Fruit fly (Drosophila melanogaster) whole organism, embryonic: ENCODE results near the gene CG34179.
A peak's percentile ranks its signal among the peaks of the same experiment; 100 is the strongest.

ENCODE experiments used
- Abd-B ChIP-seq: fragments of 200-800 bp; sonication (Bioruptor generic); optimal IDR thresholded peaks from 2 replicates; lab custom pipeline; 2018; ENCODE audit warnings: missing biosample characterization, mild to moderate bottlenecking, missing genetic modification characterization, moderate library complexity
- CG11560 ChIP-seq: fragments of 200-800 bp; sonication (Bioruptor generic); IDR thresholded peaks from 3 replicates; pipeline ENCODE4 v1.3.6; 2022; ENCODE audit warnings: missing biosample characterization, missing genetic modification characterization
- CG12659 ChIP-seq: fragments of 200-800 bp; sonication (Bioruptor generic); optimal IDR thresholded peaks from 3 replicates; lab custom pipeline; 2017; ENCODE audit warnings: mild to moderate bottlenecking, missing biosample characterization, missing genetic modification reagents, missing genetic modification characterization
- CG14667 ChIP-seq: fragments of 200-800 bp; sonication (Bioruptor generic); IDR thresholded peaks from 2 replicates; pipeline ENCODE4 v1.3.6; 2022; ENCODE audit warnings: missing biosample characterization, missing genetic modification characterization
- CG15601 ChIP-seq: fragments of 200-800 bp; sonication (Bioruptor generic); optimal IDR thresholded peaks from 3 replicates; lab custom pipeline; 2019; ENCODE audit warnings: missing biosample characterization, mild to moderate bottlenecking, missing genetic modification characterization, moderate library complexity
- CG16779 ChIP-seq: fragments of 200-800 bp; sonication (Bioruptor generic); IDR thresholded peaks from 2 replicates; pipeline ENCODE4 v1.3.6; 2022; ENCODE audit warnings: missing biosample characterization, missing genetic modification characterization
- CG17385 ChIP-seq: fragments of 200-800 bp; sonication (Bioruptor generic); optimal IDR thresholded peaks from 3 replicates; lab custom pipeline; 2018; ENCODE audit warnings: missing biosample characterization, mild to moderate bottlenecking, missing genetic modification characterization
- CG17802 ChIP-seq: fragments of 200-800 bp; sonication (Bioruptor generic); optimal IDR thresholded peaks from 2 replicates; lab custom pipeline; 2018; ENCODE audit warnings: missing biosample characterization, mild to moderate bottlenecking, missing genetic modification characterization, moderate library complexity
- CG17912 ChIP-seq: fragments of 200-800 bp; sonication (Bioruptor generic); optimal IDR thresholded peaks from 2 replicates; lab custom pipeline; 2018; ENCODE audit warnings: missing biosample characterization, mild to moderate bottlenecking, missing genetic modification characterization
- CG18262 ChIP-seq: fragments of 200-800 bp; optimal IDR thresholded peaks from 3 replicates; lab custom pipeline; 2019; ENCODE audit warnings: missing biosample characterization, mild to moderate bottlenecking, missing genetic modification characterization, moderate library complexity
- CG18599 ChIP-seq: fragments of 200-800 bp; sonication (Bioruptor generic); optimal IDR thresholded peaks from 3 replicates; lab custom pipeline; 2017; ENCODE audit warnings: missing biosample characterization, missing genetic modification characterization, mild to moderate bottlenecking, moderate library complexity, missing genetic modification reagents
- CG2129 ChIP-seq: fragments of 200-800 bp; sonication (Bioruptor generic); IDR thresholded peaks from 2 replicates; pipeline ENCODE4 v1.3.6; 2022; ENCODE audit warnings: missing biosample characterization, missing genetic modification characterization; ENCODE audit not compliant: partially characterized antibody
- CG3281 ChIP-seq: fragments of 200-800 bp; sonication (Bioruptor generic); optimal IDR thresholded peaks from 3 replicates; lab custom pipeline; 2017; ENCODE audit warnings: missing biosample characterization, mild to moderate bottlenecking, missing genetic modification characterization
- CG4707 ChIP-seq: fragments of 200-800 bp; sonication (Bioruptor generic); optimal IDR thresholded peaks from 2 replicates; lab custom pipeline; 2018; ENCODE audit warnings: missing biosample characterization, mild to moderate bottlenecking, missing genetic modification characterization, moderate library complexity
- CG5180 ChIP-seq: fragments of 200-800 bp; sonication (Bioruptor generic); optimal IDR thresholded peaks from 3 replicates; lab custom pipeline; 2017; ENCODE audit warnings: missing biosample characterization, missing genetic modification characterization, mild to moderate bottlenecking, moderate library complexity, missing genetic modification reagents
- CG7357 ChIP-seq: fragments of 200-800 bp; sonication (Bioruptor generic); IDR thresholded peaks from 3 replicates; pipeline ENCODE4 v1.3.6; 2022; ENCODE audit warnings: missing biosample characterization, missing genetic modification characterization
- CG7786 ChIP-seq: fragments of 200-800 bp; sonication (Bioruptor generic); optimal IDR thresholded peaks from 2 replicates; lab custom pipeline; 2016; ENCODE audit warnings: missing biosample characterization, missing genetic modification characterization
- CG7928 ChIP-seq: fragments of 200-800 bp; sonication (Bioruptor generic); optimal IDR thresholded peaks from 2 replicates; lab custom pipeline; 2017; ENCODE audit warnings: missing biosample characterization, mild to moderate bottlenecking, missing genetic modification characterization
- CG7963 ChIP-seq: fragments of 200-800 bp; sonication (Bioruptor generic); IDR thresholded peaks from 3 replicates; pipeline ENCODE4 v1.3.6; 2022; ENCODE audit warnings: missing biosample characterization, missing genetic modification characterization; ENCODE audit not compliant: partially characterized antibody
- CG9876 ChIP-seq: fragments of 200-800 bp; sonication (Bioruptor generic); optimal IDR thresholded peaks from 2 replicates; lab custom pipeline; 2016; ENCODE audit warnings: missing biosample characterization, missing genetic modification characterization
- CoRest ChIP-seq: fragments of 200-800 bp; sonication (Bioruptor generic); optimal IDR thresholded peaks from 3 replicates; lab custom pipeline; 2018; ENCODE audit warnings: missing biosample characterization, mild to moderate bottlenecking, missing genetic modification characterization, moderate library complexity
- D19A ChIP-seq: fragments of 200-800 bp; optimal IDR thresholded peaks from 3 replicates; lab custom pipeline; 2019; ENCODE audit warnings: missing biosample characterization, mild to moderate bottlenecking, missing genetic modification characterization, moderate library complexity
- Deaf1 ChIP-seq: fragments of 200-800 bp; optimal IDR thresholded peaks from 3 replicates; lab custom pipeline; 2019; ENCODE audit warnings: missing biosample characterization, mild to moderate bottlenecking, missing genetic modification characterization, moderate library complexity
- Dfd ChIP-seq, 2 experiments: fragments of >200 bp; optimal IDR thresholded peaks; 2 replicates each; lab custom pipeline; 2017; ENCODE audit warnings: missing biosample characterization in 2 of 2, missing genetic modification characterization in 2 of 2
- Ets97D ChIP-seq: fragments of 200-800 bp; sonication (Bioruptor generic); optimal IDR thresholded peaks from 3 replicates; lab custom pipeline; 2016; ENCODE audit warnings: missing biosample characterization, missing genetic modification characterization
- HLH4C ChIP-seq: fragments of 200-800 bp; sonication (Bioruptor generic); IDR thresholded peaks from 3 replicates; pipeline ENCODE4 v1.3.6; 2022; ENCODE audit warnings: missing biosample characterization, missing genetic modification characterization; ENCODE audit not compliant: partially characterized antibody
- HLHmδ ChIP-seq: fragments of 200-800 bp; sonication (Bioruptor generic); optimal IDR thresholded peaks from 2 replicates; lab custom pipeline; 2018; ENCODE audit warnings: missing biosample characterization, mild to moderate bottlenecking, missing genetic modification characterization, moderate library complexity
- Lpt ChIP-seq: fragments of >200 bp; optimal IDR thresholded peaks from 2 replicates; lab custom pipeline; 2018; ENCODE audit warnings: missing biosample characterization, missing genetic modification characterization
- Ssrp ChIP-seq: fragments of 200-800 bp; sonication (Bioruptor generic); optimal IDR thresholded peaks from 2 replicates; lab custom pipeline; 2018; ENCODE audit warnings: missing biosample characterization, mild to moderate bottlenecking, missing genetic modification characterization, moderate library complexity
- Xbp1 ChIP-seq: fragments of 200-800 bp; sonication (Bioruptor generic); optimal IDR thresholded peaks from 3 replicates; lab custom pipeline; 2016; ENCODE audit warnings: missing biosample characterization, mild to moderate bottlenecking, missing genetic modification characterization
- amos ChIP-seq: fragments of 200-800 bp; sonication (Bioruptor generic); IDR thresholded peaks from 2 replicates; pipeline ENCODE4 v1.3.6; 2022; ENCODE audit warnings: missing biosample characterization, missing genetic modification characterization; ENCODE audit not compliant: partially characterized antibody
- az2 ChIP-seq: fragments of 200-800 bp; sonication (Bioruptor generic); optimal IDR thresholded peaks from 3 replicates; lab custom pipeline; 2016; ENCODE audit warnings: missing biosample characterization, missing genetic modification characterization
- bsh ChIP-seq, 2 experiments: fragments of 200-800 bp; sonication (Bioruptor generic); optimal IDR thresholded peaks; 2 replicates each; lab custom pipeline; 2017 to 2018; ENCODE audit warnings: mild to moderate bottlenecking in 2 of 2, missing biosample characterization in 2 of 2, missing genetic modification characterization in 2 of 2, moderate library complexity in 1 of 2
- ci ChIP-seq: fragments of 200-800 bp; sonication (Bioruptor generic); IDR thresholded peaks from 3 replicates; pipeline ENCODE4 v1.3.6; 2022; ENCODE audit warnings: missing biosample characterization, missing genetic modification characterization
- corto ChIP-seq: fragments of 200-800 bp; sonication (Bioruptor generic); optimal IDR thresholded peaks from 2 replicates; lab custom pipeline; 2016; ENCODE audit warnings: missing biosample characterization, mild to moderate bottlenecking, missing genetic modification characterization, moderate library complexity
- ewg ChIP-seq: fragments of 200-800 bp; sonication (Bioruptor generic); optimal IDR thresholded peaks from 3 replicates; lab custom pipeline; 2017; ENCODE audit warnings: mild to moderate bottlenecking, missing biosample characterization, missing genetic modification reagents, missing genetic modification characterization
- fd64A ChIP-seq: fragments of 200-800 bp; sonication (Bioruptor generic); optimal IDR thresholded peaks from 3 replicates; lab custom pipeline; 2018; ENCODE audit warnings: missing biosample characterization, mild to moderate bottlenecking, missing genetic modification characterization
- fu2 ChIP-seq: fragments of 200-800 bp; sonication (Bioruptor generic); optimal IDR thresholded peaks from 2 replicates; lab custom pipeline; 2016; ENCODE audit warnings: missing biosample characterization, missing genetic modification characterization
- gsb ChIP-seq: fragments of 200-800 bp; sonication (Bioruptor generic); IDR thresholded peaks from 2 replicates; pipeline ENCODE4 v1.3.6; 2022; ENCODE audit warnings: missing biosample characterization, missing genetic modification characterization
- kay ChIP-seq: fragments of 200-800 bp; sonication (Bioruptor generic); optimal IDR thresholded peaks from 2 replicates; lab custom pipeline; 2016; ENCODE audit warnings: missing biosample characterization, missing genetic modification characterization
- klu ChIP-seq: fragments of 200-800 bp; sonication (Bioruptor generic); IDR thresholded peaks from 2 replicates; pipeline ENCODE4 v1.3.6; 2022; ENCODE audit warnings: missing biosample characterization, missing genetic modification characterization
- kni ChIP-seq: fragments of 200-800 bp; sonication (Bioruptor generic); optimal IDR thresholded peaks from 3 replicates; lab custom pipeline; 2017; ENCODE audit warnings: mild to moderate bottlenecking, missing biosample characterization, missing genetic modification reagents, missing genetic modification characterization
- lab ChIP-seq: fragments of 200-800 bp; sonication (Bioruptor generic); optimal IDR thresholded peaks from 3 replicates; lab custom pipeline; 2017; ENCODE audit warnings: missing biosample characterization, missing genetic modification characterization, mild to moderate bottlenecking, moderate library complexity, missing genetic modification reagents
- mld ChIP-seq: fragments of 200-800 bp; sonication (Bioruptor generic); IDR thresholded peaks from 3 replicates; pipeline ENCODE4 v1.3.6; 2022; ENCODE audit warnings: missing biosample characterization, missing genetic modification characterization; ENCODE audit not compliant: partially characterized antibody
- odd ChIP-seq: fragments of 200-800 bp; sonication (Bioruptor generic); optimal IDR thresholded peaks from 2 replicates; lab custom pipeline; 2017; ENCODE audit warnings: missing biosample characterization, mild to moderate bottlenecking, missing genetic modification characterization
- org-1 ChIP-seq: fragments of 200-800 bp; sonication (Bioruptor generic); optimal IDR thresholded peaks from 2 replicates; lab custom pipeline; 2017; ENCODE audit warnings: missing biosample characterization, missing genetic modification characterization
- rib ChIP-seq: fragments of 200-800 bp; sonication (Bioruptor generic); IDR thresholded peaks from 2 replicates; pipeline ENCODE4 v1.3.6; 2022; ENCODE audit warnings: missing biosample characterization, missing genetic modification characterization
- salm ChIP-seq: fragments of 200-800 bp; sonication (Bioruptor generic); optimal IDR thresholded peaks from 2 replicates; lab custom pipeline; 2018; ENCODE audit warnings: missing biosample characterization, mild to moderate bottlenecking, missing genetic modification characterization
- slp2 ChIP-seq: fragments of 200-800 bp; sonication (Bioruptor generic); optimal IDR thresholded peaks from 2 replicates; lab custom pipeline; 2016; ENCODE audit warnings: missing biosample characterization, missing genetic modification characterization
- so ChIP-seq: fragments of 200-800 bp; sonication (Bioruptor generic); IDR thresholded peaks from 3 replicates; pipeline ENCODE4 v1.3.6; 2022; ENCODE audit warnings: missing biosample characterization, missing genetic modification characterization
- z ChIP-seq: fragments of 200-800 bp; sonication (Bioruptor generic); IDR thresholded peaks from 3 replicates; pipeline ENCODE4 v1.3.6; 2022; ENCODE audit warnings: missing biosample characterization, missing genetic modification characterization

The CG34179 gene

DNA sequence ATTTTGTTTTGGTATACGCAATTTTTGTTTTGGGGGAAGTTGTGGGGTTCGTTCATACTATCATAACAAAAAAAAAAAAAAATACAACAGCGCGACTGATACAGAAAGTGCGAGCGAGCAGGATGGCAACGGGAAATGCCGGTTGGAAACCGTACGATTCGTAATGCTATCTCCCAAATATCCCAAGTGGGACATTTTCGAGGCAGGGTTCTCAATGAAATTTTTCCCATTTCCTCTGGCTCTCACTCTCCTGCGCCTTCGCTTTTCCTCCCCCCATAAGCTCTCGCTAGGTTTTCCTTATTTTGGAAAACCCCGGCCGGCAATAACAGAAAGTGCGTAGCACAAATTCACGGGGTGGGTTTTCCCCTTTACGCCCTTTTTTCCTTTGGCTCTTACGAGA, 43.8 kb upstream of the CG34179 start (continued):
- TF ChIP-seq corto (GFP tag; lab: Kevin White, UChicago) (no peak), gsb (GFP tag; lab: Robert Waterston, UW) (no peak), salm (tag; lab: Kevin White, UChicago) (no peak), CoRest (tag; lab: Kevin White, UChicago) (no peak), CG5180 (GFP tag; lab: Kevin White, UChicago) (peak; percentile 58), CG7357 (GFP tag; lab: Robert Waterston, UW) (no peak), z (GFP tag; lab: Robert Waterston, UW) (peak; percentile 73; the same call in 2 of the 3 replicates), kay (GFP tag; lab: Kevin White, UChicago) (no peak), rib (GFP tag; lab: Robert Waterston, UW) (no peak), klu (GFP tag; lab: Robert Waterston, UW) (no peak), HLHmδ (GFP tag; lab: Kevin White, UChicago) (no peak), fd64A (GFP tag; lab: Kevin White, UChicago) (no peak), lab (GFP tag; lab: Kevin White, UChicago) (peak; percentile 20), CG7786 (GFP tag; lab: Kevin White, UChicago) (no peak), CG17385 (GFP tag; lab: Kevin White, UChicago) (no peak), CG3281 (GFP tag; lab: Kevin White, UChicago) (no peak), Xbp1 (no peak), Abd-B (GFP tag; lab: Kevin White, UChicago) (no peak), Ssrp (tag; lab: Kevin White, UChicago) (no peak), amos (GFP tag; lab: Robert Waterston, UW) (no peak), slp2 (GFP tag; lab: Kevin White, UChicago) (no peak), CG11560 (tag; lab: Robert Waterston, UW) (no peak), Dfd (GFP tag; optimal IDR thresholded peaks at IDR 0.05; lab: Kevin White, UChicago) (no peak), CG7963 (no peak), D19A (tag; lab: Kevin White, UChicago) (no peak), CG4707 (GFP tag; lab: Kevin White, UChicago) (no peak), CG17802 (no peak), CG17912 (GFP tag; lab: Kevin White, UChicago) (no peak), CG18262 (tag; lab: Kevin White, UChicago) (no peak), kni (peak; percentile 65), ci (GFP tag; lab: Robert Waterston, UW) (peak; percentile 36; the same call in 1 of the 3 replicates), fu2 (GFP tag; lab: Kevin White, UChicago) (no peak), mld (GFP tag; lab: Robert Waterston, UW) (no peak), Lpt (GFP tag; lab: Kevin White, UChicago) (no peak), CG14667 (GFP tag; lab: Robert Waterston, UW) (no peak), HLH4C (GFP tag; lab: Robert Waterston, UW) (no peak), CG15601 (no peak), CG16779 (no peak), Ets97D (peak; percentile 59), CG12659 (no peak), CG7928 (no peak), ewg (GFP tag; lab: Kevin White, UChicago) (no peak), CG18599 (GFP tag; lab: Kevin White, UChicago) (peak; percentile 25), CG9876 (no peak), CG2129 (GFP tag; lab: Robert Waterston, UW) (no peak), az2 (GFP tag; lab: Kevin White, UChicago) (no peak), odd (no peak), bsh (GFP tag; optimal IDR thresholded peaks at IDR 0.05; lab: Kevin White, UChicago) (no peak), Deaf1 (tag; lab: Kevin White, UChicago) (peak; percentile 9), so (GFP tag; lab: Robert Waterston, UW) (no peak), org-1 (GFP tag; lab: Kevin White, UChicago) (no peak)
